Worm (Caenorhabditis elegans) whole organism, late embryonic: ENCODE measurements around the gene atf-7.
A peak's percentile ranks its signal among the peaks of the same experiment; 100 is the strongest.

Experiments used
- C38D4.7 ChIP-seq: fragments of 200-800 bp; sonication (Bioruptor generic); optimal IDR thresholded peaks from 2 replicates; lab custom pipeline; 2018; ENCODE audit warnings: mild to moderate bottlenecking, missing genetic modification characterization, moderate library complexity, missing compliant biosample characterization
- F13H6.1 ChIP-seq: sonication (generic microtip); optimal IDR thresholded peaks from 2 replicates; lab custom pipeline; 2016; ENCODE audit warnings: missing genetic modification characterization, missing compliant biosample characterization
- K09A11.1 ChIP-seq: sonication (generic microtip); optimal IDR thresholded peaks from 2 replicates; lab custom pipeline; 2017; ENCODE audit warnings: antibody characterized with exemption, mild to moderate bottlenecking, missing genetic modification characterization, missing compliant biosample characterization; ENCODE audit not compliant: insufficient read depth
- ama-1 ChIP-seq: fragments of 150-350 bp; optimal IDR thresholded peaks from 2 replicates; lab custom pipeline; 2014
- ceh-24 ChIP-seq: sonication (generic microtip); optimal IDR thresholded peaks from 2 replicates; lab custom pipeline; 2016; ENCODE audit warnings: mild to moderate bottlenecking, missing genetic modification characterization, missing compliant biosample characterization
- ceh-31 ChIP-seq: sonication (generic microtip); optimal IDR thresholded peaks from 2 replicates; lab custom pipeline; 2016; ENCODE audit warnings: missing genetic modification characterization, missing compliant biosample characterization
- ceh-34 ChIP-seq: sonication (generic microtip); optimal IDR thresholded peaks from 2 replicates; lab custom pipeline; 2016; ENCODE audit warnings: mild to moderate bottlenecking, missing genetic modification characterization, missing compliant biosample characterization
- dve-1 ChIP-seq: sonication (generic microtip); optimal IDR thresholded peaks from 2 replicates; lab custom pipeline; 2017; ENCODE audit warnings: antibody characterized with exemption, mild to moderate bottlenecking, missing genetic modification characterization, missing compliant biosample characterization
- elt-4 ChIP-seq: sonication (generic microtip); optimal IDR thresholded peaks from 2 replicates; lab custom pipeline; 2016; ENCODE audit warnings: missing genetic modification characterization, missing compliant biosample characterization
- eyg-1 ChIP-seq: sonication (generic microtip); optimal IDR thresholded peaks from 2 replicates; lab custom pipeline; 2016; ENCODE audit warnings: missing genotype, missing genetic modification characterization, missing compliant biosample characterization
- fkh-10 ChIP-seq: fragments of 150-350 bp; optimal IDR thresholded peaks from 2 replicates; lab custom pipeline; 2014; ENCODE audit warnings: missing biosample characterization, missing genetic modification reagents, missing genetic modification characterization
- fkh-6 ChIP-seq: sonication (generic microtip); optimal IDR thresholded peaks from 2 replicates; lab custom pipeline; 2016; ENCODE audit warnings: missing genetic modification characterization, missing compliant biosample characterization
- hlh-13 ChIP-seq: fragments of 200-800 bp; sonication (Bioruptor generic); optimal IDR thresholded peaks from 2 replicates; lab custom pipeline; 2018; ENCODE audit warnings: mild to moderate bottlenecking, missing genetic modification characterization, missing compliant biosample characterization
- hlh-30 ChIP-seq: sonication (generic microtip); optimal IDR thresholded peaks from 2 replicates; lab custom pipeline; 2017; ENCODE audit warnings: antibody characterized with exemption, missing genetic modification characterization, missing compliant biosample characterization; ENCODE audit not compliant: insufficient read depth
- hlh-6 ChIP-seq: sonication (generic microtip); optimal IDR thresholded peaks from 2 replicates; lab custom pipeline; 2016; ENCODE audit warnings: missing genotype, missing genetic modification characterization, missing compliant biosample characterization
- lin-11 ChIP-seq: fragments of 200-800 bp; sonication (Bioruptor generic); optimal IDR thresholded peaks from 2 replicates; lab custom pipeline; 2018; ENCODE audit warnings: mild to moderate bottlenecking, missing genetic modification characterization, missing compliant biosample characterization
- mec-3 ChIP-seq: sonication (generic microtip); optimal IDR thresholded peaks from 2 replicates; lab custom pipeline; 2016; ENCODE audit warnings: borderline replicate concordance, missing genetic modification characterization, missing compliant biosample characterization
- nfya-1 ChIP-seq: sonication (generic microtip); optimal IDR thresholded peaks from 2 replicates; lab custom pipeline; 2017; ENCODE audit warnings: missing genetic modification characterization, mild to moderate bottlenecking, missing compliant biosample characterization, antibody characterized with exemption, moderate library complexity
- nhr-232 ChIP-seq: sonication (generic microtip); optimal IDR thresholded peaks from 2 replicates; lab custom pipeline; 2016; ENCODE audit warnings: missing genetic modification characterization, missing compliant biosample characterization
- npax-4 ChIP-seq: sonication (generic microtip); optimal IDR thresholded peaks from 2 replicates; lab custom pipeline; 2016; ENCODE audit warnings: missing genetic modification characterization, missing compliant biosample characterization
- odd-2 ChIP-seq: sonication (generic microtip); optimal IDR thresholded peaks from 2 replicates; lab custom pipeline; 2017; ENCODE audit warnings: antibody characterized with exemption, mild to moderate bottlenecking, missing genetic modification characterization, missing compliant biosample characterization
- pag-3 ChIP-seq: sonication (generic microtip); optimal IDR thresholded peaks from 2 replicates; lab custom pipeline; 2016; ENCODE audit warnings: missing compliant biosample characterization, missing genetic modification characterization, borderline replicate concordance
- pat-9 ChIP-seq: fragments of 200-800 bp; sonication (Bioruptor generic); optimal IDR thresholded peaks from 2 replicates; lab custom pipeline; 2018; ENCODE audit warnings: mild to moderate bottlenecking, missing genetic modification characterization, moderate library complexity, missing compliant biosample characterization
- pax-1 ChIP-seq: fragments of 150-350 bp; optimal IDR thresholded peaks from 2 replicates; lab custom pipeline; 2014; ENCODE audit warnings: missing biosample characterization, missing genetic modification characterization
- pha-2 ChIP-seq: sonication (generic microtip); optimal IDR thresholded peaks from 2 replicates; lab custom pipeline; 2017; ENCODE audit warnings: mild to moderate bottlenecking, missing genetic modification characterization, missing compliant biosample characterization
- pqm-1 ChIP-seq: sonication (generic microtip); optimal IDR thresholded peaks from 2 replicates; lab custom pipeline; 2016; ENCODE audit warnings: missing genetic modification characterization, missing compliant biosample characterization
- ref-2 ChIP-seq: sonication (generic microtip); optimal IDR thresholded peaks from 2 replicates; lab custom pipeline; 2016; ENCODE audit warnings: missing genetic modification characterization, missing compliant biosample characterization
- sdc-2 ChIP-seq: sonication (generic microtip); optimal IDR thresholded peaks from 2 replicates; lab custom pipeline; 2016; ENCODE audit warnings: missing genotype, missing genetic modification characterization, missing compliant biosample characterization
- sox-4 ChIP-seq: sonication (generic microtip); optimal IDR thresholded peaks from 2 replicates; lab custom pipeline; 2017; ENCODE audit warnings: mild to moderate bottlenecking, missing genetic modification characterization, inconsistent platforms, missing compliant biosample characterization
- syd-9 ChIP-seq: sonication (generic microtip); optimal IDR thresholded peaks from 2 replicates; lab custom pipeline; 2016; ENCODE audit warnings: mild to moderate bottlenecking, missing genetic modification characterization, moderate library complexity, missing compliant biosample characterization
- tbx-7 ChIP-seq: sonication (generic microtip); optimal IDR thresholded peaks from 2 replicates; lab custom pipeline; 2016; ENCODE audit warnings: missing genotype, missing genetic modification characterization, missing compliant biosample characterization
- ttx-3 ChIP-seq: sonication (generic microtip); optimal IDR thresholded peaks from 2 replicates; lab custom pipeline; 2016; ENCODE audit warnings: missing genetic modification reagents, missing genetic modification characterization, missing compliant biosample characterization
- unc-42 ChIP-seq: sonication (generic microtip); optimal IDR thresholded peaks from 2 replicates; lab custom pipeline; 2016; ENCODE audit warnings: missing genotype, missing genetic modification characterization, missing compliant biosample characterization
- zip-5 ChIP-seq: sonication (generic microtip); optimal IDR thresholded peaks from 2 replicates; lab custom pipeline; 2016; ENCODE audit warnings: missing genetic modification characterization, missing compliant biosample characterization

atf-7 gene

DNA sequence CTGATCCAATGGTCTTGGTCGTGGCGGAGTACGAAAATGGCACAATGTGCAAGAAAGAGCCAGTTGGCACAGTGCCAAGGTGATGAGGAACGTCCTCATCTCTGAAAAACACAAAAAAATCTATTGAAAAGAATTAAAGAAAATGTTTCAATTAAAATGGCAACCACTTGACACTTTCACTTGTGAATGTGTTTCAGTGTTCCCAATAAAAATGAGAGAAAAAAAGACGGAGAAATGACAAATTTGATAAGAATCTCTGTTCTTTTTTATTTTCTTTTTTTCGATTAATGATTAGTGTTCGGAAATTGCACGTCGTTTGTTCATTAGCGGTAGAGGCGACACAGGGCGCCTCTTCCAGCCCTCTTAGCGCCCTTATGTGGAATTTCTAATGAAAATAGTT is 31.6 kb downstream of the atf-7 start, which contains the start of gene ndg-4:
Gene ndg-4 (minus strand): TSS at position 101 of the 400 bp plus-strand sequence.
- TF ChIP-seq K09A11.1: no peak
- no peak for TF ChIP-seq tbx-7 (tag; lab: Kevin White, UChicago)
- no peak for TF ChIP-seq zip-5 (tag; lab: Kevin White, UChicago)
- TF ChIP-seq elt-4 (tag; lab: Kevin White, UChicago): no peak
- TF ChIP-seq hlh-13: no peak
- no peak for TF ChIP-seq C38D4.7 (GFP tag; lab: Kevin White, UChicago)
- no peak for TF ChIP-seq syd-9 (tag; lab: Kevin White, UChicago)
- no peak for TF ChIP-seq hlh-30 (tag; lab: Kevin White, UChicago)
- TF ChIP-seq ttx-3 (tag; lab: Kevin White, UChicago): no peak
- no peak for TF ChIP-seq ceh-31 (tag; lab: Kevin White, UChicago)
- TF ChIP-seq lin-11 (tag; lab: Kevin White, UChicago): no peak
- TF ChIP-seq ama-1 (lab: Kevin White, UChicago): no peak
- no peak for TF ChIP-seq odd-2 (tag; lab: Kevin White, UChicago)
- TF ChIP-seq pat-9 (tag; lab: Kevin White, UChicago): no peak
- no peak for TF ChIP-seq ceh-34 (tag; lab: Kevin White, UChicago)
- TF ChIP-seq pqm-1 (tag; lab: Kevin White, UChicago): no peak
- TF ChIP-seq unc-42 (tag; lab: Kevin White, UChicago): no peak

DNA sequence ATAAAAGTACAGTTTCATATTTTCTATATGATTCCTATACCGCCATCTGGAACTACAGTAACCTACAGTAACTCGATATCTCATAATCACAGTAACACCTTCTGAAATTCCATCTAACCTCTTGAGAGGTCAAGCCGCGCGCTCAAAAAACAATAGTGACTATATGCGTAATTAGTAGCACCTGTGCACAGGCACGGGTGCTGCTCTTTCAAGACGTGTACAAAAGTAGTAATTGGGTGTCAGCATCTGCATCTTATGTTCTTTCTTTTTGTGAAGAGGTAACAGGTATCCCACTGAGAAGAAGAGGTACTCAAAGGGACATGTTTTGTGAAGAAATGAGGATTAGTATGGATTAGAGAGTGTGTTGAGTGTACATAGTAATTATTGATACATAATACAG is 37.5 kb downstream of the atf-7 start:
- TF ChIP-seq ref-2 (tag; lab: Kevin White, UChicago) (peak; percentile 73), ama-1 (lab: Kevin White, UChicago) (no peak), npax-4 (tag; lab: Kevin White, UChicago) (no peak), fkh-6 (tag; lab: Kevin White, UChicago) (no peak), sdc-2 (no peak), pat-9 (tag; lab: Kevin White, UChicago) (no peak), C38D4.7 (GFP tag; lab: Kevin White, UChicago) (no peak), pag-3 (tag; lab: Kevin White, UChicago) (no peak), hlh-30 (tag; lab: Kevin White, UChicago) (no peak)

DNA sequence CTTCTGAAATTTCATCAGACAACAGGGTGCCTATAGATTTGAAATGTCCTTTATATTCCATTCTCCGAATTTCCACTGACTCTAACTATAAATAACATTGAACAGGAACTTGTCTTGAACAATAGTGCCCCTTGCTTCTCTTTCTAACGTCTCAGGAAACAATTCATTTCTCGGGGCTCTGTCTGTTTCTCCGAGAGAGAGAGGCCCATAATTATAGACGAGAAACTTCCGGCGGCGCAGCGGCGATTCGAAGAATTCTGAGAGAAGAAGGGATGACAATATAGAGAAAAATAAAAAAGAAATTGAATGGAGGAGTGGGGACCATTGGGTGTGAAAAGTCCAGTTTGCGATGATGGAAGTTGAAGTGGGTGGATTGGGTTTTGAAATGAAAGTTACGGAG is 38.6 kb downstream of the atf-7 start:
- TF ChIP-seq ttx-3 (tag; lab: Kevin White, UChicago): no peak
- TF ChIP-seq mec-3 (tag; lab: Kevin White, UChicago): no peak
- TF ChIP-seq, all 69 proteins: peak for 0

DNA sequence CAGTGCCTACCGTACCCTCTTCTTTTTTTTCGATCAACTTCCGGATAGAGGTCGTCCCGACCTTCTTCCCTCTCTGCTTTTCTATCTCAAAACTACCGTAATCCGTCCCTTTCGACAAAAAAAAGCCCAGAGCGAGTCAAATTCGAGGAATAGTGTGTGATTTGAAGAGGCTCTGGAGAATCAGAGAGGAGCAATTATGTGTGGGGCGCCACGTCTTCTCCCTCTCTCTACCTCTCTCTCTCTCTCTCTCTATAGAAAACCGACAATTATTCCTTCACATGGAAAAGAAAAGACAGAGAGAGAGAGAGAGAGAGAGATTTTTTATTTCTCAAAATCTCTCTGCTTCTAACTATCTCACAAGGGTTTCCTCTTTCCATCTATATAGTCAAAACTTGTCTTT is 42.3 kb downstream of the atf-7 start:
- TF ChIP-seq ceh-24 (no peak), ref-2 (tag; lab: Kevin White, UChicago) (peak; percentile 20), fkh-10 (GFP tag; lab: Kevin White, UChicago) (no peak), nfya-1 (tag; lab: Kevin White, UChicago) (peak; percentile 16), K09A11.1 (no peak), pax-1 (tag; lab: Kevin White, UChicago) (no peak), hlh-6 (tag; lab: Kevin White, UChicago) (no peak), F13H6.1 (tag; lab: Kevin White, UChicago) (peak; percentile 14)
- TF ChIP-seq, all 69 proteins: peak for 3

DNA sequence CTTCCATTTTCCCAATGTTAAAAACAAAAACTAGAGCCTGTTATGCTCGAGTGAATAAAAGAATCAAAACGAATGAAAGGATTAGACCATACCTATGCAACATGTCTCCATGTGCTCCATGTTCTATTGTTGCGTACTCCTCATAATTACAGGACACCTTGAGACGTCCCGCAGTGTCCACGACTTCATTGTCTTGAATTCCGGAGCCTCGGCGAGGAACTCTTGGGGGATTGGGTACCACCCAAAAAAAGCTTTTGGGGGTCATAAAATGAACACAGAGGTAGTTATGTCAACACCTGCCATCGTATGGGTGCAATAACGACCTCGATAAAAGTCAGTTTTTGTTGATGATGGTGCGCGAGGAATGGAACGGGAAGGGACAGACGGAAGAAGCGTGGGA is 43.9 kb downstream of the atf-7 start:
- TF ChIP-seq eyg-1 (tag; lab: Kevin White, UChicago): no peak
- peak; percentile 50 for TF ChIP-seq ref-2 (tag; lab: Kevin White, UChicago)
- TF ChIP-seq, all 69 proteins: peak for 1

DNA sequence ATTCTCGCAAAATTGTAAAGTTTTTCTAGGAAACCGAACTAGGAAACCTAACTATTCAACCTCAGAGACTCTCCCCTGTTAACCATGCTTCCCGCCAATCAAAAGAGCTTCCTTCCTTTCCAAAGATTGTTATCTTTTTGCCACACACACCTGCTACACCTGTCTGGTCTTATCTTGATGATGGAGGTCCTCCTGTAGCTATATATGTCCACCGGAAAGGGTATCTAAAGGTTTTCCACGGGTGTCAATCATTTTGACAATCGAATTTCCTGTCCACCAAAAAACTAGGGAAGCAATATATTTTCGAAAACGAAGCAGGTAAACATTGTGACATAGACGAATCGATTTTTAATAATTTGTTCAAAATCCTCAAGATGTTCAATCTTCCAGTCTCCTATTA is 45.1 kb downstream of the atf-7 start:
- TF ChIP-seq odd-2 (tag; lab: Kevin White, UChicago) (no peak), ttx-3 (tag; lab: Kevin White, UChicago) (no peak), pha-2 (tag; lab: Kevin White, UChicago) (no peak), C38D4.7 (GFP tag; lab: Kevin White, UChicago) (no peak), mec-3 (tag; lab: Kevin White, UChicago) (no peak), pat-9 (tag; lab: Kevin White, UChicago) (no peak), nhr-232 (tag; lab: Kevin White, UChicago) (no peak), dve-1 (tag; lab: Kevin White, UChicago) (no peak), sox-4 (tag; lab: Kevin White, UChicago) (no peak), ref-2 (tag; lab: Kevin White, UChicago) (no peak)
